Worm (Caenorhabditis elegans) whole organism, L1 larva: Measurements from ENCODE around the gene cyn-2.

Experiments used
- F16B12.6 ChIP-seq: fragments of 150-350 bp; optimal IDR thresholded peaks from 2 replicates; lab custom pipeline; 2014; ENCODE audit warnings: missing biosample characterization, missing genetic modification characterization
- Y116A8C.19 ChIP-seq: sonication (generic microtip); optimal IDR thresholded peaks from 2 replicates; lab custom pipeline; 2016; ENCODE audit warnings: missing compliant biosample characterization, missing genetic modification characterization, borderline replicate concordance
- aha-1 ChIP-seq: fragments of 150-350 bp; optimal IDR thresholded peaks from 2 replicates; lab custom pipeline; 2014; ENCODE audit warnings: missing biosample characterization, missing genetic modification characterization
- ama-1 ChIP-seq: fragments of 150-350 bp; optimal IDR thresholded peaks from 2 replicates; lab custom pipeline; 2014
- blmp-1 ChIP-seq: fragments of 150-350 bp; optimal IDR thresholded peaks from 2 replicates; lab custom pipeline; 2014; ENCODE audit warnings: missing biosample characterization, missing genetic modification characterization
- dpl-1 ChIP-seq, 3 experiments: fragments of 150-350 bp in 2 of 3; sonication (generic microtip) in 1 of 3; optimal IDR thresholded peaks; 2 replicates each; lab custom pipeline; 2014 to 2017; ENCODE audit warnings: missing biosample characterization in 3 of 3, missing genetic modification characterization in 3 of 3, missing genetic modification reagents in 3 of 3
- dsc-1 ChIP-seq: sonication (generic microtip); optimal IDR thresholded peaks from 2 replicates; lab custom pipeline; 2016; ENCODE audit warnings: mild to moderate bottlenecking, missing genetic modification characterization, missing compliant biosample characterization
- efl-1 ChIP-seq, 4 experiments: fragments of 150-350 bp; optimal IDR thresholded peaks in 3 of 4; peaks in 1 of 4; 1 replicate in 1 of 4; 2 replicates in 3 of 4; lab custom pipeline; 2014; ENCODE audit warnings: missing biosample characterization in 2 of 4, missing genetic modification characterization in 2 of 4, missing genetic modification reagents in 2 of 4
- efl-3 ChIP-seq: fragments of 200-800 bp; sonication (Bioruptor generic); optimal IDR thresholded peaks from 2 replicates; lab custom pipeline; 2018; ENCODE audit warnings: mild to moderate bottlenecking, missing genetic modification characterization, missing compliant biosample characterization
- egl-13 ChIP-seq: sonication (generic microtip); optimal IDR thresholded peaks from 2 replicates; lab custom pipeline; 2016; ENCODE audit warnings: missing genotype, missing genetic modification reagents, missing genetic modification characterization, missing compliant biosample characterization
- egl-27 ChIP-seq, 2 experiments: fragments of 150-350 bp in 1 of 2; sonication (generic microtip); optimal IDR thresholded peaks; 3 replicates each; lab custom pipeline; 2017 to 2018; ENCODE audit warnings: missing biosample characterization in 2 of 2, missing genetic modification characterization in 2 of 2, missing genetic modification reagents in 2 of 2
- fkh-10 ChIP-seq: sonication (generic microtip); optimal IDR thresholded peaks from 2 replicates; lab custom pipeline; 2017; ENCODE audit warnings: missing biosample characterization, missing genetic modification reagents, missing genetic modification characterization
- fkh-8 ChIP-seq: sonication (generic microtip); optimal IDR thresholded peaks from 2 replicates; lab custom pipeline; 2016; ENCODE audit warnings: mild to moderate bottlenecking, missing genetic modification characterization, missing compliant biosample characterization
- fos-1 ChIP-seq: fragments of 150-350 bp; optimal IDR thresholded peaks from 2 replicates; lab custom pipeline; 2014; ENCODE audit warnings: missing biosample characterization, missing genetic modification characterization
- grh-1 ChIP-seq: fragments of 200-800 bp; sonication (Bioruptor generic); IDR thresholded peaks from 2 replicates; pipeline ENCODE4 v1.3.6; 2022; ENCODE audit warnings: missing genetic modification reagents, missing genetic modification characterization, missing compliant biosample characterization
- irx-1 ChIP-seq: sonication (generic microtip); optimal IDR thresholded peaks from 2 replicates; lab custom pipeline; 2016; ENCODE audit warnings: missing genetic modification characterization, missing compliant biosample characterization
- isw-1 ChIP-seq: fragments of 200-800 bp; sonication (Bioruptor generic); IDR thresholded peaks from 2 replicates; pipeline ENCODE4 v1.3.6; 2022; ENCODE audit warnings: missing genetic modification characterization, missing compliant biosample characterization
- jun-1 ChIP-seq: fragments of 150-350 bp; optimal IDR thresholded peaks from 2 replicates; lab custom pipeline; 2014; ENCODE audit warnings: missing biosample characterization, missing genetic modification reagents, missing genetic modification characterization
- lin-14 ChIP-seq: fragments of 200-800 bp; sonication (Bioruptor generic); optimal IDR thresholded peaks from 2 replicates; lab custom pipeline; 2018; ENCODE audit warnings: mild to moderate bottlenecking, missing genetic modification characterization, moderate library complexity, missing compliant biosample characterization
- lin-15B ChIP-seq: fragments of 150-350 bp; sonication (generic microtip); optimal IDR thresholded peaks from 3 replicates; lab custom pipeline; 2014; ENCODE audit warnings: missing biosample characterization, missing genetic modification characterization
- lin-35 ChIP-seq, 2 experiments: fragments of 150-350 bp; optimal IDR thresholded peaks; 2 replicates each; lab custom pipeline; 2014; ENCODE audit warnings: missing biosample characterization in 2 of 2, missing genetic modification characterization in 2 of 2, missing genetic modification reagents in 2 of 2
- lir-3 ChIP-seq: sonication (generic microtip); optimal IDR thresholded peaks from 2 replicates; lab custom pipeline; 2016; ENCODE audit warnings: mild to moderate bottlenecking, missing genetic modification characterization, moderate library complexity, missing compliant biosample characterization; ENCODE audit not compliant: poor library complexity
- lsy-2 ChIP-seq, 2 experiments: fragments of 150-350 bp; optimal IDR thresholded peaks; 2 replicates each; lab custom pipeline; 2014; ENCODE audit warnings: missing biosample characterization in 2 of 2, missing genetic modification characterization in 2 of 2
- mab-9 ChIP-seq: fragments of 200-800 bp; sonication (Bioruptor generic); IDR thresholded peaks from 2 replicates; pipeline ENCODE4 v1.3.6; 2022; ENCODE audit warnings: missing genetic modification reagents, missing genetic modification characterization, missing compliant biosample characterization
- mdl-1 ChIP-seq, 2 experiments: fragments of 150-350 bp; optimal IDR thresholded peaks; 2 replicates each; lab custom pipeline; 2014 to 2017; ENCODE audit warnings: missing biosample characterization in 2 of 2, missing genetic modification characterization in 2 of 2, inconsistent platforms in 1 of 2
- mef-2 ChIP-seq: fragments of 150-350 bp; optimal IDR thresholded peaks from 2 replicates; lab custom pipeline; 2014; ENCODE audit warnings: missing biosample characterization, missing genetic modification characterization
- mep-1 ChIP-seq: fragments of 150-350 bp; optimal IDR thresholded peaks from 2 replicates; lab custom pipeline; 2014; ENCODE audit warnings: missing biosample characterization, missing genetic modification characterization
- nhr-12 ChIP-seq: sonication (generic microtip); optimal IDR thresholded peaks from 2 replicates; lab custom pipeline; 2017; ENCODE audit warnings: missing biosample characterization, missing genetic modification characterization
- nhr-19 ChIP-seq: fragments of 200-800 bp; sonication (Bioruptor generic); conservative IDR thresholded peaks from 2 replicates; pipeline ENCODE4 v1.3.6; 2022; ENCODE audit warnings: missing genetic modification characterization, missing compliant biosample characterization
- nhr-20 ChIP-seq: sonication (generic microtip); optimal IDR thresholded peaks from 2 replicates; lab custom pipeline; 2016; ENCODE audit warnings: mild to moderate bottlenecking, missing genetic modification characterization, missing compliant biosample characterization
- nhr-237 ChIP-seq: fragments of 150-350 bp; optimal IDR thresholded peaks from 2 replicates; lab custom pipeline; 2014; ENCODE audit warnings: missing biosample characterization, missing genetic modification characterization
- nhr-28 ChIP-seq: fragments of 150-350 bp; optimal IDR thresholded peaks from 2 replicates; lab custom pipeline; 2014; ENCODE audit warnings: missing biosample characterization, missing genetic modification characterization
- nhr-47 ChIP-seq: sonication (generic microtip); optimal IDR thresholded peaks from 2 replicates; lab custom pipeline; 2016; ENCODE audit warnings: mild to moderate bottlenecking, missing genetic modification characterization, moderate library complexity, missing compliant biosample characterization
- nhr-71 ChIP-seq: sonication (generic microtip); optimal IDR thresholded peaks from 2 replicates; lab custom pipeline; 2016; ENCODE audit warnings: mild to moderate bottlenecking, missing genetic modification characterization, moderate library complexity, missing compliant biosample characterization
- nhr-85 ChIP-seq: sonication (generic microtip); peaks from one replicate; lab custom pipeline; 2016; ENCODE audit warnings: missing genetic modification characterization, inconsistent platforms, missing compliant biosample characterization
- rnt-1 ChIP-seq: sonication (generic microtip); optimal IDR thresholded peaks from 2 replicates; lab custom pipeline; 2016; ENCODE audit warnings: mild to moderate bottlenecking, missing genetic modification characterization, moderate library complexity, missing compliant biosample characterization
- skn-1 ChIP-seq: fragments of 150-350 bp; optimal IDR thresholded peaks from 2 replicates; lab custom pipeline; 2014; ENCODE audit warnings: missing biosample characterization, missing genetic modification characterization
- snpc-4 ChIP-seq: fragments of 150-350 bp; optimal IDR thresholded peaks from 2 replicates; lab custom pipeline; 2014; ENCODE audit warnings: missing biosample characterization, missing genetic modification characterization
- snu-23 ChIP-seq: sonication (generic microtip); optimal IDR thresholded peaks from 2 replicates; lab custom pipeline; 2016; ENCODE audit warnings: missing genetic modification characterization, missing compliant biosample characterization
- sptf-1 ChIP-seq: fragments of 150-350 bp; optimal IDR thresholded peaks from 2 replicates; lab custom pipeline; 2014; ENCODE audit warnings: missing biosample characterization, missing genetic modification characterization
- sup-37 ChIP-seq: fragments of 200-800 bp; sonication (Bioruptor generic); optimal IDR thresholded peaks from 2 replicates; lab custom pipeline; 2018; ENCODE audit warnings: mild to moderate bottlenecking, missing genetic modification characterization, missing compliant biosample characterization
- swsn-7 ChIP-seq: sonication (generic microtip); optimal IDR thresholded peaks from 2 replicates; lab custom pipeline; 2016; ENCODE audit warnings: missing genetic modification characterization, missing compliant biosample characterization
- tlp-1 ChIP-seq: fragments of 150-350 bp; optimal IDR thresholded peaks from 2 replicates; lab custom pipeline; 2014; ENCODE audit warnings: missing biosample characterization, missing genetic modification characterization
- unc-130 ChIP-seq: fragments of 150-350 bp; optimal IDR thresholded peaks from 2 replicates; lab custom pipeline; 2017; ENCODE audit warnings: missing biosample characterization, missing genetic modification characterization, inconsistent platforms
- unc-86 ChIP-seq: sonication (generic microtip); optimal IDR thresholded peaks from 2 replicates; lab custom pipeline; 2016; ENCODE audit warnings: missing genetic modification characterization, missing compliant biosample characterization
- zag-1 ChIP-seq: fragments of 150-350 bp; optimal IDR thresholded peaks from 2 replicates; lab custom pipeline; 2014; ENCODE audit warnings: missing biosample characterization, missing genetic modification characterization
- zip-4 ChIP-seq: fragments of 200-800 bp; sonication (Bioruptor generic); optimal IDR thresholded peaks from 2 replicates; lab custom pipeline; 2018; ENCODE audit warnings: mild to moderate bottlenecking, missing genetic modification characterization, moderate library complexity, missing compliant biosample characterization
- ztf-4 ChIP-seq: fragments of 150-350 bp; optimal IDR thresholded peaks from 2 replicates; lab custom pipeline; 2014; ENCODE audit warnings: missing biosample characterization, missing genetic modification characterization

The cyn-2 gene

DNA sequence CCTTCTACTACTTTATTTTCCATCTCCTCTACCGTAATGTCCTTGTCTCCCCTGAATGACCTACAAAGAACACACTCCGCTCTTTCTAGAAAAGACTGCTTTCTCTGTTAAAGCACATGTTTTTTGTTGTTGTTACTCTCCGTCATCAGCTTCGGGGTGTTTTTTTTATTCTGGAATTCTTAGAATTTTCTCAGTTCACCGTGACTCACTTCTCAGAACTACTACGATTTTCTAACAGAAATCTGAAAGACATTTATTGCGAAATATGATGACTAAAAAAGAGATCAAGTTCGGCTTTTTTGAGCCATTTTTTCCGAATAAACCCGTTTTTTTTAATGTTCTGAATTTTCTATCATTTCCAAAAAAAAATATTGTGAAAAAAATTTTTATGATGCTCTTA, 23.8 kb downstream of the cyn-2 start (continued):
- TF ChIP-seq nhr-12 (tag; lab: Kevin White, UChicago) (no peak), lir-3 (no peak), zag-1 (no peak), lsy-2 (tag; optimal IDR thresholded peaks at IDR 0.05; lab: Kevin White, UChicago) (peak in 1 of 2 experiments; percentile 25), nhr-71 (tag; lab: Kevin White, UChicago) (peak; percentile 87), grh-1 (no peak)

DNA sequence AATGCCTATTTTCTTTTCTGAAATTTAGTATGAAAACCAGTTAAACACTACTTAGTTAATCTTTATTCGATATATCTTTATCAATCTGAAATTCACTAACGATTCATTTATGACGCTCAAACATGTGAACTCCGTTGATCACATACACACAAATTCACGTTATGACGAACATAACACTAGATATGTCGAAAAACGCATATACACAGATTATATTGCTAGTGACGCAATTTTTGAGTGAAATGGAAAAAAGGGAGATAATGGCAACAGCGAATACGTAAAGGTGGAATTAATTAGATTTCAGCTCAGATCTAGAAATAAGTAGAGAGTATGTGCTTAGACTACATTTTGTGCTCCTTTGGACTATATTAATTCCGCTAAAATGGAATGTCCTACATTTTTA, 24.4 kb downstream of the cyn-2 start:
- TF ChIP-seq aha-1 (tag; lab: Kevin White, UChicago) (no peak), Y116A8C.19 (tag; lab: Kevin White, UChicago) (no peak), egl-13 (tag; lab: Kevin White, UChicago) (peak; percentile 49), nhr-71 (tag; lab: Kevin White, UChicago) (peak; percentile 1), mab-9 (no peak), nhr-85 (peak; percentile 48), F16B12.6 (tag; lab: Kevin White, UChicago) (no peak), fkh-8 (tag; lab: Kevin White, UChicago) (peak; percentile 52), dsc-1 (peak; percentile 77), isw-1 (GFP tag; lab: Robert Waterston, UW) (no peak), dpl-1 (GFP tag; optimal IDR thresholded peaks at IDR 0.05; lab: Kevin White, UChicago) (no peak), nhr-12 (tag; lab: Kevin White, UChicago) (no peak), lin-35 (GFP tag; optimal IDR thresholded peaks at IDR 0.05; lab: Kevin White, UChicago) (no peak), sup-37 (GFP tag; lab: Kevin White, UChicago) (no peak), fos-1 (tag; lab: Kevin White, UChicago) (no peak), ztf-4 (tag; lab: Kevin White, UChicago) (peak; percentile 9), zip-4 (no peak), unc-130 (tag; lab: Kevin White, UChicago) (no peak), mep-1 (tag; lab: Kevin White, UChicago) (no peak), nhr-20 (tag; lab: Kevin White, UChicago) (peak; percentile 13), nhr-28 (no peak)

DNA sequence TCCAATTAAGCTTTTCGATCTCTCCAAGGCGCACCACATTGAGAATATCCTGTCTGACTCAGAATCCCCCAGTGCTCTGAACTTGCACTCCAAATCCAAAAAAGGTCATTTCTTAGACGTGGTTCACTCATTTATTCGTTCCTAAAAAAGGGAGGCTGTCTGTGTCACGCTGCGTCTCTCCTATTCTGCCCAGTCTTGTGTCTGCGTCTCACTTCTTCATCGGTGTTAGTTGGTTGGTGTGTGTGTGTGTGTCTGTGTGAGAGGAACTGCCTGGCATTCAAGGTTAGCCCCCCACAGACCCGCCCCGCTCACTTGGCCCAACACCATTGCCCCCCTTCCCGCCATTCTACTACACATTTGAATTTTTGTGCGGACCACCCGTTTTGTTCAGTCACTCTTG, 25.0 kb downstream of the cyn-2 start:
- TF ChIP-seq lin-35 (GFP tag; optimal IDR thresholded peaks at IDR 0.05; lab: Kevin White, UChicago) (peak; percentile 51 to 57), nhr-47 (peak; percentile 34), jun-1 (tag; lab: Kevin White, UChicago) (peak; percentile 4), zip-4 (no peak), efl-1 (optimal IDR thresholded peaks at IDR 0.05; lab: Kevin White, UChicago) (peak; percentile 53 to 74), efl-1 (GFP tag; optimal IDR thresholded peaks at IDR 0.05 in 1 of 2; lab: Kevin White, UChicago) (peak; percentile 27 to 93), lsy-2 (tag; optimal IDR thresholded peaks at IDR 0.05; lab: Kevin White, UChicago) (peak; percentile 1 to 57), fkh-10 (GFP tag; lab: Kevin White, UChicago) (peak; percentile 1), swsn-7 (tag; lab: Kevin White, UChicago) (peak; percentile 24), irx-1 (no peak), egl-27 (tag; optimal IDR thresholded peaks at IDR 0.05; lab: Kevin White, UChicago) (peak in 1 of 2 experiments; percentile 8), mab-9 (no peak), blmp-1 (tag; lab: Kevin White, UChicago) (peak; percentile 70), mdl-1 (tag; optimal IDR thresholded peaks at IDR 0.05; lab: Kevin White, UChicago) (peak in 1 of 2 experiments; percentile 32), ama-1 (lab: Kevin White, UChicago) (peak; percentile 23), nhr-237 (tag; lab: Kevin White, UChicago) (no peak), nhr-71 (tag; lab: Kevin White, UChicago) (peak; percentile 44), rnt-1 (tag; lab: Kevin White, UChicago) (peak; percentile 25), unc-130 (tag; lab: Kevin White, UChicago) (no peak), lin-15B (no peak), ztf-4 (tag; lab: Kevin White, UChicago) (peak; percentile 42), dpl-1 (GFP tag; optimal IDR thresholded peaks at IDR 0.05; lab: Kevin White, UChicago) (peak in 1 of 3 experiments; percentile 20), efl-3 (GFP tag; lab: Kevin White, UChicago) (peak; percentile 14), skn-1 (peak; percentile 12), isw-1 (GFP tag; lab: Robert Waterston, UW) (no peak), mef-2 (tag; lab: Kevin White, UChicago) (no peak), unc-86 (peak; percentile 1), lin-14 (GFP tag; lab: Kevin White, UChicago) (peak; percentile 89), nhr-85 (no peak), snpc-4 (tag; lab: Kevin White, UChicago) (no peak), mep-1 (tag; lab: Kevin White, UChicago) (peak; percentile 60), tlp-1 (no peak), nhr-12 (tag; lab: Kevin White, UChicago) (no peak), snu-23 (peak; percentile 39), sptf-1 (tag; lab: Kevin White, UChicago) (no peak), nhr-19 (GFP tag; lab: Robert Waterston, UW) (no peak; the same call in 1 of the 2 replicates), fkh-8 (tag; lab: Kevin White, UChicago) (peak; percentile 61)
